Fruit fly (Drosophila melanogaster) whole organism, embryonic: Measurements from ENCODE around the gene CG31960.

Experiments
- Abd-B ChIP-seq: fragments of 200-800 bp; sonication (Bioruptor generic); optimal IDR thresholded peaks from 2 replicates; lab custom pipeline; 2018; ENCODE audit warnings: missing biosample characterization, mild to moderate bottlenecking, missing genetic modification characterization, moderate library complexity
- B-H2 ChIP-seq: fragments of 200-800 bp; sonication (Bioruptor generic); optimal IDR thresholded peaks from 2 replicates; lab custom pipeline; 2018; ENCODE audit warnings: missing biosample characterization, mild to moderate bottlenecking, missing genetic modification characterization
- CG10543 ChIP-seq: fragments of 200-800 bp; sonication (Bioruptor generic); optimal IDR thresholded peaks from 3 replicates; lab custom pipeline; 2017; ENCODE audit warnings: missing biosample characterization, mild to moderate bottlenecking, missing genetic modification characterization, moderate library complexity
- CG11696 ChIP-seq: fragments of 200-800 bp; sonication (Bioruptor generic); IDR thresholded peaks from 2 replicates; pipeline ENCODE4 v1.3.6; 2022; ENCODE audit warnings: missing biosample characterization, missing genetic modification characterization
- CG12155 ChIP-seq: fragments of 200-800 bp; sonication (Bioruptor generic); optimal IDR thresholded peaks from 3 replicates; lab custom pipeline; 2016; ENCODE audit warnings: missing biosample characterization, missing genetic modification characterization
- CG12659 ChIP-seq: fragments of 200-800 bp; sonication (Bioruptor generic); optimal IDR thresholded peaks from 3 replicates; lab custom pipeline; 2017; ENCODE audit warnings: mild to moderate bottlenecking, missing biosample characterization, missing genetic modification reagents, missing genetic modification characterization
- CG13624 ChIP-seq: fragments of 200-800 bp; sonication (Bioruptor generic); optimal IDR thresholded peaks from 2 replicates; lab custom pipeline; 2016; ENCODE audit warnings: missing biosample characterization, missing genetic modification characterization
- CG15073 ChIP-seq: fragments of 200-800 bp; sonication (Bioruptor generic); optimal IDR thresholded peaks from 2 replicates; lab custom pipeline; 2016; ENCODE audit warnings: missing biosample characterization, missing genetic modification characterization
- CG1529 ChIP-seq: fragments of 200-800 bp; sonication (Bioruptor generic); optimal IDR thresholded peaks from 3 replicates; lab custom pipeline; 2018; ENCODE audit warnings: missing biosample characterization, missing genetic modification characterization
- CG15696 ChIP-seq: fragments of 200-800 bp; sonication (Bioruptor generic); optimal IDR thresholded peaks from 2 replicates; lab custom pipeline; 2019; ENCODE audit warnings: missing biosample characterization, mild to moderate bottlenecking, missing genetic modification characterization, moderate library complexity
- CG16813 ChIP-seq: fragments of 200-800 bp; sonication (Bioruptor generic); IDR thresholded peaks from 3 replicates; pipeline ENCODE4 v1.3.6; 2022; ENCODE audit warnings: missing biosample characterization, missing genetic modification characterization; ENCODE audit not compliant: partially characterized antibody
- CG32772 ChIP-seq: fragments of 200-800 bp; sonication (Bioruptor generic); IDR thresholded peaks from 2 replicates; pipeline ENCODE4 v1.3.6; 2022; ENCODE audit warnings: missing biosample characterization, missing genetic modification characterization
- CG3407 ChIP-seq: fragments of 200-800 bp; sonication (Bioruptor generic); optimal IDR thresholded peaks from 2 replicates; lab custom pipeline; 2018; ENCODE audit warnings: missing biosample characterization, mild to moderate bottlenecking, missing genetic modification characterization
- CG6254 ChIP-seq: fragments of 200-800 bp; sonication (Bioruptor generic); optimal IDR thresholded peaks from 3 replicates; lab custom pipeline; 2017; ENCODE audit warnings: mild to moderate bottlenecking, missing biosample characterization, missing genetic modification reagents, missing genetic modification characterization
- CG7556 ChIP-seq: fragments of 200-800 bp; sonication (Bioruptor generic); optimal IDR thresholded peaks from 2 replicates; lab custom pipeline; 2017; ENCODE audit warnings: missing biosample characterization, mild to moderate bottlenecking, missing genetic modification characterization
- CG8944 ChIP-seq: fragments of 200-800 bp; sonication (Bioruptor generic); optimal IDR thresholded peaks from 3 replicates; lab custom pipeline; 2016; ENCODE audit warnings: missing biosample characterization, missing genetic modification characterization
- CTCF ChIP-seq: fragments of 200-800 bp; sonication (Bioruptor generic); optimal IDR thresholded peaks from 2 replicates; lab custom pipeline; 2017; ENCODE audit warnings: missing biosample characterization, mild to moderate bottlenecking, missing genetic modification characterization, moderate library complexity
- Dfd ChIP-seq, 2 experiments: fragments of >200 bp; optimal IDR thresholded peaks; 2 replicates each; lab custom pipeline; 2017; ENCODE audit warnings: missing biosample characterization in 2 of 2, missing genetic modification characterization in 2 of 2
- ERR ChIP-seq: fragments of 200-800 bp; sonication (Bioruptor generic); optimal IDR thresholded peaks from 2 replicates; lab custom pipeline; 2016; ENCODE audit warnings: missing biosample characterization, missing genetic modification characterization
- NC2β ChIP-seq: fragments of 200-800 bp; sonication (Bioruptor generic); optimal IDR thresholded peaks from 2 replicates; lab custom pipeline; 2016; ENCODE audit warnings: missing biosample characterization, missing genetic modification characterization
- NfI ChIP-seq: fragments of 200-800 bp; sonication (Bioruptor generic); optimal IDR thresholded peaks from 3 replicates; lab custom pipeline; 2018; ENCODE audit warnings: missing biosample characterization, mild to moderate bottlenecking, missing genetic modification characterization, moderate library complexity
- Rfx ChIP-seq: fragments of 200-800 bp; sonication (Bioruptor generic); IDR thresholded peaks from 2 replicates; pipeline ENCODE4 v1.3.6; 2022; ENCODE audit warnings: missing biosample characterization, missing genetic modification characterization
- Usf ChIP-seq: fragments of 200-800 bp; sonication (Bioruptor generic); optimal IDR thresholded peaks from 2 replicates; lab custom pipeline; 2017; ENCODE audit warnings: missing genotype, missing biosample characterization, missing genetic modification characterization
- ab ChIP-seq: fragments of 200-800 bp; sonication (Bioruptor generic); optimal IDR thresholded peaks from 2 replicates; lab custom pipeline; 2016; ENCODE audit warnings: missing biosample characterization, missing genetic modification characterization
- ato ChIP-seq: fragments of 200-800 bp; sonication (Bioruptor generic); IDR thresholded peaks from 2 replicates; pipeline ENCODE4 v1.3.6; 2022; ENCODE audit warnings: missing biosample characterization, missing genetic modification characterization; ENCODE audit not compliant: partially characterized antibody
- bcd ChIP-seq: fragments of 200-800 bp; sonication (Bioruptor generic); optimal IDR thresholded peaks from 2 replicates; lab custom pipeline; 2017; ENCODE audit warnings: missing biosample characterization, mild to moderate bottlenecking, missing genetic modification characterization
- btn ChIP-seq: fragments of 200-800 bp; sonication (Bioruptor generic); optimal IDR thresholded peaks from 2 replicates; lab custom pipeline; 2016; ENCODE audit warnings: missing biosample characterization, missing genetic modification characterization
- cg ChIP-seq: fragments of 200-800 bp; sonication (Bioruptor generic); optimal IDR thresholded peaks from 3 replicates; lab custom pipeline; 2019; ENCODE audit warnings: missing biosample characterization, mild to moderate bottlenecking, missing genetic modification characterization, moderate library complexity
- croc ChIP-seq: fragments of 200-800 bp; sonication (Bioruptor generic); conservative IDR thresholded peaks from 3 replicates; pipeline ENCODE4 v1.3.6; 2022; ENCODE audit warnings: missing biosample characterization, missing genetic modification characterization
- dan ChIP-seq: fragments of 200-800 bp; sonication (Bioruptor generic); IDR thresholded peaks from 2 replicates; pipeline ENCODE4 v1.3.6; 2022; ENCODE audit warnings: missing biosample characterization, missing genetic modification characterization
- ems ChIP-seq: fragments of 200-800 bp; sonication (Bioruptor generic); optimal IDR thresholded peaks from 3 replicates; lab custom pipeline; 2016; ENCODE audit warnings: missing biosample characterization, missing genetic modification characterization
- eve ChIP-seq, 2 experiments: fragments of >200 bp; optimal IDR thresholded peaks; 2 replicates each; lab custom pipeline; 2017; ENCODE audit warnings: missing biosample characterization in 2 of 2, missing genetic modification characterization in 2 of 2
- fd64A ChIP-seq: fragments of 200-800 bp; sonication (Bioruptor generic); optimal IDR thresholded peaks from 3 replicates; lab custom pipeline; 2018; ENCODE audit warnings: missing biosample characterization, mild to moderate bottlenecking, missing genetic modification characterization
- gcm ChIP-seq: fragments of 200-800 bp; sonication (Bioruptor generic); optimal IDR thresholded peaks from 2 replicates; lab custom pipeline; 2019; ENCODE audit warnings: missing biosample characterization, mild to moderate bottlenecking, missing genetic modification characterization, moderate library complexity
- gsb-n ChIP-seq: fragments of 200-800 bp; sonication (Bioruptor generic); optimal IDR thresholded peaks from 3 replicates; lab custom pipeline; 2018; ENCODE audit warnings: missing biosample characterization, mild to moderate bottlenecking, missing genetic modification characterization
- inv ChIP-seq: fragments of 200-800 bp; sonication (Bioruptor generic); IDR thresholded peaks from 2 replicates; pipeline ENCODE4 v1.3.6; 2022; ENCODE audit warnings: missing biosample characterization, missing genetic modification characterization; ENCODE audit not compliant: partially characterized antibody
- kay ChIP-seq: fragments of 200-800 bp; sonication (Bioruptor generic); optimal IDR thresholded peaks from 2 replicates; lab custom pipeline; 2016; ENCODE audit warnings: missing biosample characterization, missing genetic modification characterization
- knrl ChIP-seq: fragments of 200-800 bp; sonication (Bioruptor generic); IDR thresholded peaks from 3 replicates; pipeline ENCODE4 v1.3.6; 2022; ENCODE audit warnings: missing biosample characterization, missing genetic modification characterization; ENCODE audit not compliant: partially characterized antibody
- lola ChIP-seq, 3 experiments: fragments of >200 bp in 2 of 3; fragments of 200-800 bp in 1 of 3; sonication (Bioruptor generic) in 1 of 3; optimal IDR thresholded peaks; 2 replicates each; lab custom pipeline; 2017 to 2019; ENCODE audit warnings: missing biosample characterization in 3 of 3, missing genetic modification characterization in 3 of 3, mild to moderate bottlenecking in 1 of 3, moderate library complexity in 1 of 3
- maf-S ChIP-seq: fragments of 200-800 bp; sonication (Bioruptor generic); optimal IDR thresholded peaks from 2 replicates; lab custom pipeline; 2016; ENCODE audit warnings: missing biosample characterization, missing genetic modification characterization
- oc ChIP-seq: fragments of 200-800 bp; sonication (Bioruptor generic); optimal IDR thresholded peaks from 2 replicates; lab custom pipeline; 2018; ENCODE audit warnings: missing biosample characterization, mild to moderate bottlenecking, missing genetic modification characterization, moderate library complexity
- psq ChIP-seq: fragments of 200-800 bp; sonication (Bioruptor generic); optimal IDR thresholded peaks from 2 replicates; lab custom pipeline; 2017; ENCODE audit warnings: missing biosample characterization, missing genetic modification characterization
- run ChIP-seq: fragments of 200-800 bp; sonication (Bioruptor generic); optimal IDR thresholded peaks from 3 replicates; lab custom pipeline; 2018; ENCODE audit warnings: missing biosample characterization, mild to moderate bottlenecking, missing genetic modification characterization
- schlank ChIP-seq: fragments of 200-800 bp; sonication (Bioruptor generic); optimal IDR thresholded peaks from 2 replicates; lab custom pipeline; 2018; ENCODE audit warnings: missing biosample characterization, mild to moderate bottlenecking, missing genetic modification characterization
- sd ChIP-seq: fragments of 200-800 bp; sonication (Bioruptor generic); optimal IDR thresholded peaks from 3 replicates; lab custom pipeline; 2018; ENCODE audit warnings: missing biosample characterization, mild to moderate bottlenecking, missing genetic modification characterization, moderate library complexity
- sens ChIP-seq: fragments of 200-800 bp; sonication (Bioruptor generic); peaks from one replicate; lab custom pipeline; 2016; ENCODE audit warnings: missing biosample characterization, missing genetic modification characterization
- slbo ChIP-seq: fragments of 200-800 bp; sonication (Bioruptor generic); IDR thresholded peaks from 2 replicates; pipeline ENCODE4 v1.3.6; 2022; ENCODE audit warnings: missing biosample characterization, missing genetic modification characterization
- stc ChIP-seq: fragments of 200-800 bp; sonication (Bioruptor generic); IDR thresholded peaks from 2 replicates; pipeline ENCODE4 v1.3.6; 2022; ENCODE audit warnings: missing biosample characterization, missing genetic modification characterization
- stwl ChIP-seq: fragments of 200-800 bp; sonication (Bioruptor generic); optimal IDR thresholded peaks from 3 replicates; lab custom pipeline; 2018; ENCODE audit warnings: missing biosample characterization, mild to moderate bottlenecking, missing genetic modification characterization, moderate library complexity

The CG31960 gene

dm6 chr2L:3772599-3772936, 12.2 kb upstream of the CG31960 start:
- TF ChIP-seq croc (no peak), gcm (GFP tag; lab: Kevin White, UChicago) (no peak), stwl (tag; lab: Kevin White, UChicago) (peak; percentile 13), CG6254 (GFP tag; lab: Kevin White, UChicago) (no peak), sens (GFP tag; lab: Kevin White, UChicago) (peak; percentile 69), CG12155 (GFP tag; lab: Kevin White, UChicago) (peak; percentile 92), eve (GFP tag; optimal IDR thresholded peaks at IDR 0.05; lab: Kevin White, UChicago) (peak in 1 of 2 experiments; percentile 44)

dm6 chr2L:3772937-3773623, 11.7 kb upstream of the CG31960 start:
- TF ChIP-seq ems, result no peak
- TF ChIP-seq stc (GFP tag; lab: Robert Waterston, UW), result no peak
- peak; percentile 60 for TF ChIP-seq CG1529 (GFP tag; lab: Kevin White, UChicago)
- TF ChIP-seq NfI (GFP tag; lab: Kevin White, UChicago), result no peak
- 0 out of 2 replicates have a peak, but pooled peaks have one; percentile 39 for TF ChIP-seq CG32772 (GFP tag; lab: Robert Waterston, UW)
- TF ChIP-seq run (tag; lab: Kevin White, UChicago), result peak; percentile 22
- TF ChIP-seq CG13624 (GFP tag; lab: Kevin White, UChicago), result no peak
- TF ChIP-seq CG7556, result peak; percentile 87
- peak; percentile 68 for TF ChIP-seq bcd (GFP tag; lab: Kevin White, UChicago)
- TF ChIP-seq lola (GFP tag; optimal IDR thresholded peaks at IDR 0.05; lab: Kevin White, UChicago), result peak in 1 of 3 experiments; percentile 58
- TF ChIP-seq slbo (GFP tag; lab: Robert Waterston, UW), result 0 out of 2 replicates have a peak, but pooled peaks have one; percentile 43
- peak; percentile 47 for TF ChIP-seq CG15696
- no peak for TF ChIP-seq Abd-B (GFP tag; lab: Kevin White, UChicago)
- no peak for TF ChIP-seq inv (GFP tag; lab: Robert Waterston, UW)
- no peak for TF ChIP-seq btn (GFP tag; lab: Kevin White, UChicago)
- TF ChIP-seq CG11696 (GFP tag; lab: Robert Waterston, UW), result no peak
- TF ChIP-seq CG15073 (GFP tag; lab: Kevin White, UChicago), result no peak
- TF ChIP-seq ato (GFP tag; lab: Robert Waterston, UW), result 0 out of 2 replicates have a peak, but pooled peaks have one; percentile 20
- no peak for TF ChIP-seq Dfd (GFP tag; optimal IDR thresholded peaks at IDR 0.05; lab: Kevin White, UChicago)
- TF ChIP-seq maf-S (GFP tag; lab: Kevin White, UChicago), result no peak
- peak; percentile 55 for TF ChIP-seq CG12659
- no peak for TF ChIP-seq CG8944 (GFP tag; lab: Kevin White, UChicago)
- 0 out of 2 replicates have a peak, but pooled peaks have one; percentile 31 for TF ChIP-seq Rfx
- peak; percentile 29 for TF ChIP-seq Usf (GFP tag; lab: Kevin White, UChicago)
- TF ChIP-seq ERR (GFP tag; lab: Kevin White, UChicago), result no peak
- no peak for TF ChIP-seq CTCF (GFP tag; lab: Kevin White, UChicago)
- no peak for TF ChIP-seq knrl (GFP tag; lab: Robert Waterston, UW)
- TF ChIP-seq dan (GFP tag; lab: Robert Waterston, UW), result no peak
- TF ChIP-seq cg (GFP tag; lab: Kevin White, UChicago), result peak; percentile 44
- no peak for TF ChIP-seq B-H2 (GFP tag; lab: Kevin White, UChicago)
- no peak for TF ChIP-seq ab (GFP tag; lab: Kevin White, UChicago)
- peak; percentile 52 for TF ChIP-seq sd (tag; lab: Kevin White, UChicago)
- TF ChIP-seq fd64A (GFP tag; lab: Kevin White, UChicago), result no peak
- no peak for TF ChIP-seq schlank (tag; lab: Kevin White, UChicago)
- peak; percentile 40 for TF ChIP-seq CG3407 (GFP tag; lab: Kevin White, UChicago)
- peak; percentile 64 for TF ChIP-seq CG10543 (GFP tag; lab: Kevin White, UChicago)
- peak; percentile 4 for TF ChIP-seq gsb-n (tag; lab: Kevin White, UChicago)
- no peak for TF ChIP-seq psq (GFP tag; lab: Kevin White, UChicago)
- peak; percentile 12 for TF ChIP-seq kay
- no peak for TF ChIP-seq oc (tag; lab: Kevin White, UChicago)
- 0 out of 3 replicates have a peak, but pooled peaks have one; percentile 25 for TF ChIP-seq CG16813 (GFP tag; lab: Robert Waterston, UW)
- no peak for TF ChIP-seq NC2β
